Worm (Caenorhabditis elegans): Measurements from ENCODE around the gene F13E9.13.

- no peak for TF ChIP-seq irx-1 (tag; optimal IDR thresholded peaks at IDR 0.05)
- no peak for TF ChIP-seq lin-15B (tag; optimal IDR thresholded peaks at IDR 0.05)
- TF ChIP-seq blmp-1 (tag; optimal IDR thresholded peaks at IDR 0.05), result no peak
- no peak for TF ChIP-seq fkh-8 (tag; optimal IDR thresholded peaks at IDR 0.05)
- no peak for TF ChIP-seq C34B4.2 (tag; optimal IDR thresholded peaks at IDR 0.05)
- TF ChIP-seq ztf-11 (tag; optimal IDR thresholded peaks at IDR 0.05), result no peak
- no peak for TF ChIP-seq elt-3 (tag; optimal IDR thresholded peaks at IDR 0.05)
- TF ChIP-seq rnt-1 (tag; optimal IDR thresholded peaks at IDR 0.05), result no peak
- TF ChIP-seq F16B12.6 (tag; optimal IDR thresholded peaks at IDR 0.05), result no peak
Measured at ce11 chrIV:10832148-10832547, 49.2 kb upstream of the F13E9.13 start, which contains the start of gene best-15.
